Worm (Caenorhabditis elegans) whole organism, L3 larva: ENCODE results near the gene mrps-22.
A peak's percentile ranks its signal among the peaks of the same experiment; 100 is the strongest.

Source experiments
- R02D3.7 ChIP-seq: fragments of 150-350 bp; optimal IDR thresholded peaks from 2 replicates; lab custom pipeline; 2014; ENCODE audit warnings: missing biosample characterization, missing genetic modification characterization
- ZK546.5 ChIP-seq: sonication (generic microtip); optimal IDR thresholded peaks from 2 replicates; lab custom pipeline; 2017; ENCODE audit warnings: missing biosample characterization, missing genetic modification characterization
- ama-1 ChIP-seq: fragments of 150-350 bp; optimal IDR thresholded peaks from 2 replicates; lab custom pipeline; 2018
- ceh-16 ChIP-seq: sonication (generic microtip); optimal IDR thresholded peaks from 2 replicates; lab custom pipeline; 2017; ENCODE audit warnings: missing biosample characterization, missing genetic modification characterization
- ceh-28 ChIP-seq: fragments of 150-350 bp; optimal IDR thresholded peaks from 2 replicates; lab custom pipeline; 2014; ENCODE audit warnings: missing biosample characterization, missing genetic modification reagents, missing genetic modification characterization
- ceh-82 ChIP-seq: fragments of 150-350 bp; optimal IDR thresholded peaks from 2 replicates; lab custom pipeline; 2014; ENCODE audit warnings: missing biosample characterization, missing genetic modification characterization
- ceh-9 ChIP-seq: sonication (generic microtip); optimal IDR thresholded peaks from 2 replicates; lab custom pipeline; 2018; ENCODE audit warnings: missing biosample characterization, missing genetic modification characterization
- daf-12 ChIP-seq: fragments of 150-350 bp; optimal IDR thresholded peaks from 2 replicates; lab custom pipeline; 2014; ENCODE audit warnings: missing biosample characterization, missing genetic modification reagents, missing genetic modification characterization
- egl-27 ChIP-seq: sonication (generic microtip); optimal IDR thresholded peaks from 4 replicates; lab custom pipeline; 2017; ENCODE audit warnings: missing biosample characterization, missing genetic modification reagents, missing genetic modification characterization
- elt-1 ChIP-seq: fragments of 150-350 bp; optimal IDR thresholded peaks from 2 replicates; lab custom pipeline; 2014; ENCODE audit warnings: missing biosample characterization, missing genetic modification characterization
- elt-3 ChIP-seq, 3 experiments: fragments of 150-350 bp in 1 of 3; sonication (generic microtip) in 2 of 3; optimal IDR thresholded peaks; 2 replicates in 2 of 3; 4 replicates in 1 of 3; lab custom pipeline; 2014 to 2017; ENCODE audit warnings: missing biosample characterization in 3 of 3, missing genetic modification characterization in 3 of 3
- eor-1 ChIP-seq, 2 experiments: fragments of 150-350 bp; optimal IDR thresholded peaks; 2 replicates each; lab custom pipeline; 2014 to 2018; ENCODE audit warnings: missing biosample characterization in 2 of 2, missing genetic modification characterization in 2 of 2
- fkh-10 ChIP-seq: sonication (generic microtip); optimal IDR thresholded peaks from 2 replicates; lab custom pipeline; 2017; ENCODE audit warnings: missing biosample characterization, missing genetic modification reagents, missing genetic modification characterization
- fkh-2 ChIP-seq: fragments of 150-350 bp; optimal IDR thresholded peaks from 2 replicates; lab custom pipeline; 2014; ENCODE audit warnings: missing biosample characterization, missing genetic modification reagents, missing genetic modification characterization
- fos-1 ChIP-seq: fragments of 150-350 bp; optimal IDR thresholded peaks from 2 replicates; lab custom pipeline; 2014; ENCODE audit warnings: missing biosample characterization, missing genetic modification characterization
- hmg-11 ChIP-seq: sonication (generic microtip); optimal IDR thresholded peaks from 2 replicates; lab custom pipeline; 2016; ENCODE audit warnings: missing genetic modification characterization, missing compliant biosample characterization
- lin-15B ChIP-seq: fragments of 150-350 bp; optimal IDR thresholded peaks from 2 replicates; lab custom pipeline; 2014; ENCODE audit warnings: missing biosample characterization, missing genetic modification characterization
- lin-39 ChIP-seq: fragments of 150-350 bp; optimal IDR thresholded peaks from 2 replicates; lab custom pipeline; 2018; ENCODE audit warnings: missing biosample characterization, missing genetic modification reagents, missing genetic modification characterization
- lsy-12 ChIP-seq: sonication (generic microtip); optimal IDR thresholded peaks from 2 replicates; lab custom pipeline; 2016; ENCODE audit warnings: mild to moderate bottlenecking, missing genetic modification characterization, missing compliant biosample characterization
- mdl-1 ChIP-seq: fragments of 150-350 bp; optimal IDR thresholded peaks from 2 replicates; lab custom pipeline; 2014; ENCODE audit warnings: missing biosample characterization, missing genetic modification characterization
- mml-1 ChIP-seq: fragments of 150-350 bp; sonication (generic microtip); optimal IDR thresholded peaks from 3 replicates; lab custom pipeline; 2014; ENCODE audit warnings: missing biosample characterization, missing genetic modification characterization
- nfya-1 ChIP-seq: sonication (generic microtip); optimal IDR thresholded peaks from 2 replicates; lab custom pipeline; 2017; ENCODE audit warnings: missing genetic modification characterization, mild to moderate bottlenecking, missing compliant biosample characterization, antibody characterized with exemption, moderate library complexity; ENCODE audit not compliant: insufficient read depth
- nhr-11 ChIP-seq: fragments of 150-350 bp; optimal IDR thresholded peaks from 2 replicates; lab custom pipeline; 2014; ENCODE audit warnings: missing biosample characterization, missing genetic modification characterization
- nhr-23 ChIP-seq: fragments of 150-350 bp; optimal IDR thresholded peaks from 2 replicates; lab custom pipeline; 2014; ENCODE audit warnings: missing biosample characterization, missing genetic modification reagents, missing genetic modification characterization
- nhr-237 ChIP-seq: fragments of 150-350 bp; optimal IDR thresholded peaks from 2 replicates; lab custom pipeline; 2014; ENCODE audit warnings: missing biosample characterization, missing genetic modification characterization
- nhr-25 ChIP-seq: sonication (generic microtip); optimal IDR thresholded peaks from 2 replicates; lab custom pipeline; 2017; ENCODE audit warnings: missing biosample characterization, missing genetic modification characterization
- nhr-28 ChIP-seq: fragments of 150-350 bp; optimal IDR thresholded peaks from 2 replicates; lab custom pipeline; 2014; ENCODE audit warnings: missing biosample characterization, missing genetic modification characterization
- nhr-43 ChIP-seq: sonication (generic microtip); optimal IDR thresholded peaks from 2 replicates; lab custom pipeline; 2016; ENCODE audit warnings: mild to moderate bottlenecking, missing genetic modification characterization, missing compliant biosample characterization; ENCODE audit not compliant: poor library complexity, severe bottlenecking
- nhr-67 ChIP-seq: fragments of 150-350 bp; optimal IDR thresholded peaks from 2 replicates; lab custom pipeline; 2014; ENCODE audit warnings: missing biosample characterization, missing genetic modification characterization
- nhr-77 ChIP-seq: fragments of 150-350 bp; optimal IDR thresholded peaks from 2 replicates; lab custom pipeline; 2014; ENCODE audit warnings: missing biosample characterization, missing genetic modification characterization
- pha-4 ChIP-seq: fragments of 150-350 bp; optimal IDR thresholded peaks from 2 replicates; lab custom pipeline; 2014; ENCODE audit warnings: missing biosample characterization, missing genetic modification reagents, missing genetic modification characterization
- pqm-1 ChIP-seq: fragments of 150-350 bp; optimal IDR thresholded peaks from 2 replicates; lab custom pipeline; 2017; ENCODE audit warnings: missing biosample characterization, missing genetic modification characterization, inconsistent platforms
- sea-2 ChIP-seq: fragments of 150-350 bp; sonication (generic microtip); optimal IDR thresholded peaks from 4 replicates; lab custom pipeline; 2014; ENCODE audit warnings: missing biosample characterization, missing genetic modification reagents, missing genetic modification characterization
- skn-1 ChIP-seq: fragments of 150-350 bp; optimal IDR thresholded peaks from 2 replicates; lab custom pipeline; 2014; ENCODE audit warnings: missing biosample characterization, missing genetic modification characterization
- snpc-4 ChIP-seq: fragments of 150-350 bp; optimal IDR thresholded peaks from 2 replicates; lab custom pipeline; 2014; ENCODE audit warnings: missing biosample characterization, missing genetic modification characterization
- tbx-2 ChIP-seq: sonication (generic microtip); optimal IDR thresholded peaks from 2 replicates; lab custom pipeline; 2016; ENCODE audit warnings: mild to moderate bottlenecking, missing genetic modification characterization, missing compliant biosample characterization
- unc-39 ChIP-seq: sonication (generic microtip); optimal IDR thresholded peaks from 4 replicates; lab custom pipeline; 2017; ENCODE audit warnings: missing biosample characterization, missing genetic modification characterization
- unc-62 ChIP-seq: fragments of 150-350 bp; sonication (generic microtip); optimal IDR thresholded peaks from 4 replicates; lab custom pipeline; 2014; ENCODE audit warnings: missing biosample characterization, missing genetic modification reagents, missing genetic modification characterization

mrps-22 gene

DNA sequence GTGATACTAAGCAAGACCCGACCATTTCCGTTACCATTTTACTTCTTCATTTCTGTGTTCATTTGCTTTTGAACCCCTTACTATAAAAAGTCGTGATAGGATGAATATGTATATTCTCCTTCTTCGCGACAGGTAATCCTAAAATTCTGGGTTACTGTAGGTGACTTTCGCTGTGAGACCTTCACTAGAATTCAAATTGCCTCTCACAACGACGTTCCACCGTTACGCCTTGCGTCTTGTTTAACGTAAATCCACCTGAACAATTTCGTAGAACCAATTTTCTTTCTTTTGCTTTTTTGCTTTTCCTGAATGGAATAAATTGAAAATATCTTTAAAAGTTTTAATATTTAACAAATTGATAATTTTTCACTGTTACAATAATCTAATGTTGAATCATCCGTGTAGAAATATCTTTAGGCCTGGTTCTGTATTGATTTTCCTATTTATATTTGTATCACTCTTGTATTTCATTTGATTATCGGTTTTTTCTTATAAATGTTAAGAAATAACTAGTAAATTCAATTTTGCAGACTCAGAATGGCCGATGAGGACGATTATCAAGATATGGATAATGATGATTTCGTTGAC lies 3.5 kb upstream of the mrps-22 start, which contains the start of gene rpb-6:
Gene rpb-6 (plus strand): TSS at position 538 of the 588 bp plus-strand sequence.
- TF ChIP-seq unc-62 (GFP tag; lab: Kevin White, UChicago) (no peak), pqm-1 (tag; lab: Kevin White, UChicago) (no peak), egl-27 (tag; lab: Kevin White, UChicago) (no peak), elt-3 (tag; optimal IDR thresholded peaks at IDR 0.05; lab: Kevin White, UChicago) (no peak), nhr-67 (tag; lab: Kevin White, UChicago) (no peak), nhr-25 (peak; percentile 10), fkh-2 (no peak), ama-1 (lab: Kevin White, UChicago) (no peak), fos-1 (no peak), hmg-11 (tag; lab: Kevin White, UChicago) (no peak), mdl-1 (tag; lab: Kevin White, UChicago) (no peak), snpc-4 (tag; lab: Kevin White, UChicago) (no peak), lin-39 (tag; lab: Kevin White, UChicago) (no peak), nhr-11 (tag; lab: Kevin White, UChicago) (no peak), pha-4 (no peak), R02D3.7 (tag; lab: Kevin White, UChicago) (peak; percentile 66), nhr-23 (tag; lab: Kevin White, UChicago) (no peak), lin-15B (tag; lab: Kevin White, UChicago) (peak; percentile 39), ceh-28 (tag; lab: Kevin White, UChicago) (no peak), daf-12 (no peak), nhr-77 (tag; lab: Kevin White, UChicago) (no peak), ceh-16 (tag; lab: Kevin White, UChicago) (no peak), tbx-2 (tag; lab: Kevin White, UChicago) (no peak), ceh-82 (tag; lab: Kevin White, UChicago) (no peak), ceh-9 (tag; lab: Kevin White, UChicago) (no peak), mml-1 (tag; lab: Kevin White, UChicago) (no peak), fkh-10 (GFP tag; lab: Kevin White, UChicago) (no peak)

DNA sequence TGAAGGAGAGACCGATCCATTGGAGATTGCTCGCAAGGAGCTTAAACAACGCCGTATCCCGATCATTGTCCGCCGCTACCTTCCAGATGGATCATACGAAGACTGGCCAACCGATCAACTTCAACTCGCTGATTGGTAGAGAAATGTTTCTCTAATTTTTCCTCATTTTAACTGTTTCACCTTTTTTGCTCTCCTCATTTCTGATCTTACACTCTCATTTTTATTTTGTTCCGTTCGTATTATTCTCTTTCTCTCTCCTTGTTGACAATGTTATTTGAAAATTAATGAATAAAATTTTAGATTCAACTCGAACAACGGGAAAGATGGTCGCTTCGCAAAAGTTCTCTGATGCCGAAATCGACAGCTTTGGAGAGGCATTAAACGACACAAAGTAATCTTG lies 2.8 kb upstream of the mrps-22 start, which contains the start of gene dohh-1:
Gene dohh-1 (plus strand): TSS at position 301 of the 400 bp plus-strand sequence.
- TF ChIP-seq lin-15B (tag; lab: Kevin White, UChicago) (no peak), nhr-23 (tag; lab: Kevin White, UChicago) (no peak), nhr-28 (tag; lab: Kevin White, UChicago) (no peak), ama-1 (lab: Kevin White, UChicago) (no peak), unc-39 (no peak)

DNA sequence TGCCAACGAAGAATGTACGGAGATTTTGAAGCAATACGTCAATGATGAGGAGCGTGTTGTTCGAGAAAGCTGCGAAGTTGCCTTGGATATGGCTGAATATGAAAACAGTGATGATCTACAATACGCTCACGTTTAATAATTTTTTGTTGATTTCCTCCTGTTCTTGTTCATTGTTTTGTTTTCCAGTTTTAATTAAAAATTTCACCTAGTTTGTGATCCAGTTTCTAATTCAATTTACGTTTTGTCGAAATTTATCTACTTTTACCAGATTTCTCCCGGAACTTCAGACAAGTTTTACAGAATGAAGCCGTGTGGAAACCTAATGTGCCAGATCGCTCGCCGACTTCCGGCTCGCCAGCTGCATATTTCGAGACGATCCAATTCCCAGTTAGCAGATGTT lies 1.6 kb upstream of the mrps-22 start, which contains the start of gene dap-3:
Gene dap-3 (plus strand): TSS at position 301 of the 400 bp plus-strand sequence.
- no peak for TF ChIP-seq ceh-82 (tag; lab: Kevin White, UChicago)
- TF ChIP-seq fkh-10 (GFP tag; lab: Kevin White, UChicago) = no peak
- no peak for TF ChIP-seq lin-15B (tag; lab: Kevin White, UChicago)
- no peak for TF ChIP-seq nhr-237 (tag; lab: Kevin White, UChicago)
- no peak for TF ChIP-seq nhr-43
- no peak for TF ChIP-seq elt-1
- TF ChIP-seq tbx-2 (tag; lab: Kevin White, UChicago) = no peak
- TF ChIP-seq unc-39 = no peak
- no peak for TF ChIP-seq nhr-77 (tag; lab: Kevin White, UChicago)
- TF ChIP-seq skn-1 (tag; lab: Kevin White, UChicago) = no peak
- TF ChIP-seq ZK546.5 (tag; lab: Kevin White, UChicago) = no peak
- TF ChIP-seq hmg-11 (tag; lab: Kevin White, UChicago) = no peak
- TF ChIP-seq daf-12 = no peak
- TF ChIP-seq R02D3.7 (tag; lab: Kevin White, UChicago) = no peak
- no peak for TF ChIP-seq nfya-1 (tag; lab: Kevin White, UChicago)
- no peak for TF ChIP-seq snpc-4 (tag; lab: Kevin White, UChicago)
- TF ChIP-seq eor-1 (tag; optimal IDR thresholded peaks at IDR 0.05; lab: Kevin White, UChicago) = no peak
- TF ChIP-seq lsy-12 (tag; lab: Kevin White, UChicago) = no peak
- TF ChIP-seq sea-2 (GFP tag; lab: Kevin White, UChicago) = no peak
